Fruit fly (Drosophila melanogaster): ENCODE measurements around the gene Cpr92A.

DNA sequence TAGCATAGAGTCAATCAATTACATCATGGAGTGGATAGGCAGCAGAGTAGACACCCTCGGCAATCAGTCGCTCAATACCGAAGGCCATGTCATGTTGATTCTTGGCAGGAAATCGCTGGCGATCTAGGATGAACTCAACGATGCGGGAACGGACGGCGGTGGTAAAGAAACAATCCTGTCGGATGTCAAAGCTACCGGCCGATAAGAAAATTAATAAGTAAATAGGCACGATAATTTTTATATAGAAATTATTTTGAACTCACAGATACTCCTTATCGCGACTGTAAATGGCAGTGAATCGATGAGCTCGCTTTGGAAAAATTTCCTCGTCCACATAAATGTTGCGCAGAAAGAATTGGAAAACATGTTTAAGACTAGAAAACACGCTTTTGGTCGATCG is 39.2 kb upstream of the Cpr92A start:
- no peak for TF ChIP-seq psq (optimal IDR thresholded peaks at IDR 0.05)
- no peak for TF ChIP-seq CG8478 (optimal IDR thresholded peaks at IDR 0.05)
- TF ChIP-seq pan (optimal IDR thresholded peaks at IDR 0.05), result no peak
